Worm (Caenorhabditis elegans) whole organism, L3 larva: ENCODE results near the gene rev-3.

Experiments
- R02D3.7 ChIP-seq: fragments of 150-350 bp; optimal IDR thresholded peaks from 2 replicates; lab custom pipeline; 2014; ENCODE audit warnings: missing biosample characterization, missing genetic modification characterization
- aly-2 ChIP-seq: fragments of 150-350 bp; optimal IDR thresholded peaks from 2 replicates; lab custom pipeline; 2014; ENCODE audit warnings: missing biosample characterization, missing genetic modification characterization
- ama-1 ChIP-seq: fragments of 150-350 bp; optimal IDR thresholded peaks from 2 replicates; lab custom pipeline; 2018
- ceh-16 ChIP-seq: sonication (generic microtip); optimal IDR thresholded peaks from 2 replicates; lab custom pipeline; 2017; ENCODE audit warnings: missing biosample characterization, missing genetic modification characterization
- ceh-28 ChIP-seq: fragments of 150-350 bp; optimal IDR thresholded peaks from 2 replicates; lab custom pipeline; 2014; ENCODE audit warnings: missing biosample characterization, missing genetic modification reagents, missing genetic modification characterization
- ceh-82 ChIP-seq: fragments of 150-350 bp; optimal IDR thresholded peaks from 2 replicates; lab custom pipeline; 2014; ENCODE audit warnings: missing biosample characterization, missing genetic modification characterization
- ceh-9 ChIP-seq: sonication (generic microtip); optimal IDR thresholded peaks from 2 replicates; lab custom pipeline; 2018; ENCODE audit warnings: missing biosample characterization, missing genetic modification characterization
- egl-27 ChIP-seq: sonication (generic microtip); optimal IDR thresholded peaks from 4 replicates; lab custom pipeline; 2017; ENCODE audit warnings: missing biosample characterization, missing genetic modification reagents, missing genetic modification characterization
- egl-5 ChIP-seq: fragments of 150-350 bp; optimal IDR thresholded peaks from 2 replicates; lab custom pipeline; 2017; ENCODE audit warnings: missing biosample characterization, missing genetic modification reagents, missing genetic modification characterization, inconsistent platforms
- elt-1 ChIP-seq: fragments of 150-350 bp; optimal IDR thresholded peaks from 2 replicates; lab custom pipeline; 2014; ENCODE audit warnings: missing biosample characterization, missing genetic modification characterization
- elt-2 ChIP-seq: sonication (generic microtip); optimal IDR thresholded peaks from 2 replicates; lab custom pipeline; 2016; ENCODE audit warnings: missing genetic modification reagents, mild to moderate bottlenecking, missing genetic modification characterization, missing compliant biosample characterization
- elt-3 ChIP-seq, 3 experiments: fragments of 150-350 bp in 1 of 3; sonication (generic microtip) in 2 of 3; optimal IDR thresholded peaks; 2 replicates in 2 of 3; 4 replicates in 1 of 3; lab custom pipeline; 2014 to 2017; ENCODE audit warnings: missing biosample characterization in 3 of 3, missing genetic modification characterization in 3 of 3
- eor-1 ChIP-seq, 2 experiments: fragments of 150-350 bp; optimal IDR thresholded peaks; 2 replicates each; lab custom pipeline; 2014 to 2018; ENCODE audit warnings: missing biosample characterization in 2 of 2, missing genetic modification characterization in 2 of 2
- fkh-10 ChIP-seq: sonication (generic microtip); optimal IDR thresholded peaks from 2 replicates; lab custom pipeline; 2017; ENCODE audit warnings: missing biosample characterization, missing genetic modification reagents, missing genetic modification characterization
- fkh-2 ChIP-seq: fragments of 150-350 bp; optimal IDR thresholded peaks from 2 replicates; lab custom pipeline; 2014; ENCODE audit warnings: missing biosample characterization, missing genetic modification reagents, missing genetic modification characterization
- fos-1 ChIP-seq: fragments of 150-350 bp; optimal IDR thresholded peaks from 2 replicates; lab custom pipeline; 2014; ENCODE audit warnings: missing biosample characterization, missing genetic modification characterization
- hmg-11 ChIP-seq: sonication (generic microtip); optimal IDR thresholded peaks from 2 replicates; lab custom pipeline; 2016; ENCODE audit warnings: missing genetic modification characterization, missing compliant biosample characterization
- jun-1 ChIP-seq: fragments of 150-350 bp; optimal IDR thresholded peaks from 2 replicates; lab custom pipeline; 2014; ENCODE audit warnings: missing biosample characterization, missing genetic modification reagents, missing genetic modification characterization
- lin-15B ChIP-seq: fragments of 150-350 bp; optimal IDR thresholded peaks from 2 replicates; lab custom pipeline; 2014; ENCODE audit warnings: missing biosample characterization, missing genetic modification characterization
- lin-39 ChIP-seq: fragments of 150-350 bp; optimal IDR thresholded peaks from 2 replicates; lab custom pipeline; 2018; ENCODE audit warnings: missing biosample characterization, missing genetic modification reagents, missing genetic modification characterization
- lsy-12 ChIP-seq: sonication (generic microtip); optimal IDR thresholded peaks from 2 replicates; lab custom pipeline; 2016; ENCODE audit warnings: mild to moderate bottlenecking, missing genetic modification characterization, missing compliant biosample characterization
- mdl-1 ChIP-seq: fragments of 150-350 bp; optimal IDR thresholded peaks from 2 replicates; lab custom pipeline; 2014; ENCODE audit warnings: missing biosample characterization, missing genetic modification characterization
- mml-1 ChIP-seq: fragments of 150-350 bp; sonication (generic microtip); optimal IDR thresholded peaks from 3 replicates; lab custom pipeline; 2014; ENCODE audit warnings: missing biosample characterization, missing genetic modification characterization
- nhr-11 ChIP-seq: fragments of 150-350 bp; optimal IDR thresholded peaks from 2 replicates; lab custom pipeline; 2014; ENCODE audit warnings: missing biosample characterization, missing genetic modification characterization
- nhr-23 ChIP-seq: fragments of 150-350 bp; optimal IDR thresholded peaks from 2 replicates; lab custom pipeline; 2014; ENCODE audit warnings: missing biosample characterization, missing genetic modification reagents, missing genetic modification characterization
- nhr-237 ChIP-seq: fragments of 150-350 bp; optimal IDR thresholded peaks from 2 replicates; lab custom pipeline; 2014; ENCODE audit warnings: missing biosample characterization, missing genetic modification characterization
- nhr-25 ChIP-seq: sonication (generic microtip); optimal IDR thresholded peaks from 2 replicates; lab custom pipeline; 2017; ENCODE audit warnings: missing biosample characterization, missing genetic modification characterization
- nhr-43 ChIP-seq: sonication (generic microtip); optimal IDR thresholded peaks from 2 replicates; lab custom pipeline; 2016; ENCODE audit warnings: mild to moderate bottlenecking, missing genetic modification characterization, missing compliant biosample characterization; ENCODE audit not compliant: poor library complexity, severe bottlenecking
- nhr-76 ChIP-seq: fragments of 150-350 bp; sonication (generic microtip); optimal IDR thresholded peaks from 5 replicates; lab custom pipeline; 2014; ENCODE audit warnings: missing biosample characterization, missing genetic modification characterization
- nhr-77 ChIP-seq: fragments of 150-350 bp; optimal IDR thresholded peaks from 2 replicates; lab custom pipeline; 2014; ENCODE audit warnings: missing biosample characterization, missing genetic modification characterization
- pha-4 ChIP-seq: fragments of 150-350 bp; optimal IDR thresholded peaks from 2 replicates; lab custom pipeline; 2014; ENCODE audit warnings: missing biosample characterization, missing genetic modification reagents, missing genetic modification characterization
- pqm-1 ChIP-seq: fragments of 150-350 bp; optimal IDR thresholded peaks from 2 replicates; lab custom pipeline; 2017; ENCODE audit warnings: missing biosample characterization, missing genetic modification characterization, inconsistent platforms
- sea-2 ChIP-seq: fragments of 150-350 bp; sonication (generic microtip); optimal IDR thresholded peaks from 4 replicates; lab custom pipeline; 2014; ENCODE audit warnings: missing biosample characterization, missing genetic modification reagents, missing genetic modification characterization
- skn-1 ChIP-seq: fragments of 150-350 bp; optimal IDR thresholded peaks from 2 replicates; lab custom pipeline; 2014; ENCODE audit warnings: missing biosample characterization, missing genetic modification characterization
- snpc-4 ChIP-seq: fragments of 150-350 bp; optimal IDR thresholded peaks from 2 replicates; lab custom pipeline; 2014; ENCODE audit warnings: missing biosample characterization, missing genetic modification characterization
- tbx-2 ChIP-seq: sonication (generic microtip); optimal IDR thresholded peaks from 2 replicates; lab custom pipeline; 2016; ENCODE audit warnings: mild to moderate bottlenecking, missing genetic modification characterization, missing compliant biosample characterization
- unc-39 ChIP-seq: sonication (generic microtip); optimal IDR thresholded peaks from 4 replicates; lab custom pipeline; 2017; ENCODE audit warnings: missing biosample characterization, missing genetic modification characterization
- unc-62 ChIP-seq: fragments of 150-350 bp; sonication (generic microtip); optimal IDR thresholded peaks from 4 replicates; lab custom pipeline; 2014; ENCODE audit warnings: missing biosample characterization, missing genetic modification reagents, missing genetic modification characterization
- zag-1 ChIP-seq: fragments of 150-350 bp; optimal IDR thresholded peaks from 2 replicates; lab custom pipeline; 2014; ENCODE audit warnings: missing biosample characterization, missing genetic modification characterization
- ztf-11 ChIP-seq: fragments of 150-350 bp; optimal IDR thresholded peaks from 2 replicates; lab custom pipeline; 2014; ENCODE audit warnings: missing biosample characterization, missing genetic modification characterization

The rev-3 gene

DNA sequence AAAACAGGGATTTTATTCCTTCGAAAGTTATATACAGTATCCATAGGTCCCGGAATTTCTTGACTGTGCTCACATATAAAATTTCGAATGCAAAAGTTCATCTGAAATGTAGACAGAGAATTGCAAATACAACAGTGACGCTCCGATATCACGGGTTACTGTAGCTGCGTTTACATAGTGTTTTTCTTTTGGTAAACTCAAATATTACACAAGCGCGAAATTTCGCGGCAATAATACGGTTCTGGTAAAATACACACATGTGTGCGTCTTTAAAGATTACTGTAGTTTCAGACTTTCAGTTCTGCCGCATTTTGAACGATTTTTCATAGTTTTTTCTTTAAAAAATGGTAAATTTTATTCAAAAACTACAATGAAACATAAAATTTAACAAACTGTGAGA lies at the start of gene rev-3:
TSS of gene rev-3 (minus strand) at position 101 of the 400 bp plus-strand sequence.
- TF ChIP-seq hmg-11 (tag; lab: Kevin White, UChicago) (no peak), egl-27 (tag; lab: Kevin White, UChicago) (no peak), R02D3.7 (tag; lab: Kevin White, UChicago) (no peak), nhr-25 (tag; lab: Kevin White, UChicago) (no peak), pha-4 (no peak), ama-1 (lab: Kevin White, UChicago) (no peak), skn-1 (tag; lab: Kevin White, UChicago) (no peak), nhr-76 (tag; lab: Kevin White, UChicago) (no peak), ceh-82 (tag; lab: Kevin White, UChicago) (no peak), fkh-2 (tag; lab: Kevin White, UChicago) (no peak), aly-2 (tag; lab: Kevin White, UChicago) (no peak), sea-2 (GFP tag; lab: Kevin White, UChicago) (no peak), nhr-43 (tag; lab: Kevin White, UChicago) (no peak), lin-39 (tag; lab: Kevin White, UChicago) (no peak), nhr-11 (tag; lab: Kevin White, UChicago) (no peak), zag-1 (no peak), ceh-16 (no peak), ceh-28 (tag; lab: Kevin White, UChicago) (no peak), lsy-12 (tag; lab: Kevin White, UChicago) (no peak)

DNA sequence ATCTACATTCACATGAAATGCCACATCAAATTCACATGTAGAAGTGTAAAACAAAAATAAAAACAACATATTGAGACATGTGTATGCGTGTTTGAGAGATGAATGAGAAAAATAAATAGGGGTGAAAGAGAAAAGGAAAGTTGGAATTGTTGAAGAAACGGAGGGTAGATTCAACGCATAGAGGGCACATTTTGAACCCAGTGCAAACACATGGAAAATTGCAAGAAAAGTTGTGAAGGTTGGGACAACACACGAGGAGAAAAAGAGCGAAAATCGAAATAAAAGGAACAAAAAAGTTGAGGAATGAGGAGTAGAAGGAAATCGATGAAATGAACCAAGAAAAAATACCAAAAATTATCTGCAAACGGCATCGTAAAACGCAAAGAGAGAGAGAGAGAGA lies 49.1 kb upstream of the rev-3 start:
- TF ChIP-seq mml-1 (tag; lab: Kevin White, UChicago) (peak; percentile 36), nhr-25 (tag; lab: Kevin White, UChicago) (no peak)

DNA sequence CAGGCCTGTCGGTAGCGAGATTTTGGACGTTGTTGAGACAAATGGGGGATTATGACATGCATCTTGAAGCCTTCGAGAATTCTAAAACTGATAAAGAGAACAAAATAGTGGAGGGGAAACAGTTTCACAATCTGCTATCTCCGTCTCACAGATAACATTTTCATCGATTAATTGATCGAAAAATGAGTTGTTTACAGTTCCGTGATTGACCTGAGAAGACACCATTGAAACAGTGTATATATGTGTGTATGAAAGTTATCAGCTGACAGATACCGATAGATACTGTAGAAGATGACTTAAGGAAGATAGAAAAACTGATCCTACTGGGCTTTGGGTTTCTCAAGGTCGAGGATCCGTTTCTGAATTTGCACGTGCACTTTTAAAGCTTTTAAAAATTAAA lies 48.7 kb upstream of the rev-3 start:
- TF ChIP-seq nhr-23 (tag; lab: Kevin White, UChicago) = peak; percentile 61
- TF ChIP-seq ceh-28 (tag; lab: Kevin White, UChicago) = peak; percentile 83
- no peak for TF ChIP-seq ceh-16
- TF ChIP-seq lsy-12 (tag; lab: Kevin White, UChicago) = no peak
- TF ChIP-seq unc-62 = no peak
- peak; percentile 83 for TF ChIP-seq pqm-1 (tag; lab: Kevin White, UChicago)
- peak; percentile 76 for TF ChIP-seq elt-2 (tag; lab: Kevin White, UChicago)
- TF ChIP-seq elt-3 (tag; optimal IDR thresholded peaks at IDR 0.05; lab: Kevin White, UChicago) = peak in 1 of 3 experiments; percentile 10
- TF ChIP-seq jun-1 = peak; percentile 31
- peak; percentile 69 for TF ChIP-seq nhr-43 (tag; lab: Kevin White, UChicago)
- TF ChIP-seq, all 47 proteins: peak for 7

DNA sequence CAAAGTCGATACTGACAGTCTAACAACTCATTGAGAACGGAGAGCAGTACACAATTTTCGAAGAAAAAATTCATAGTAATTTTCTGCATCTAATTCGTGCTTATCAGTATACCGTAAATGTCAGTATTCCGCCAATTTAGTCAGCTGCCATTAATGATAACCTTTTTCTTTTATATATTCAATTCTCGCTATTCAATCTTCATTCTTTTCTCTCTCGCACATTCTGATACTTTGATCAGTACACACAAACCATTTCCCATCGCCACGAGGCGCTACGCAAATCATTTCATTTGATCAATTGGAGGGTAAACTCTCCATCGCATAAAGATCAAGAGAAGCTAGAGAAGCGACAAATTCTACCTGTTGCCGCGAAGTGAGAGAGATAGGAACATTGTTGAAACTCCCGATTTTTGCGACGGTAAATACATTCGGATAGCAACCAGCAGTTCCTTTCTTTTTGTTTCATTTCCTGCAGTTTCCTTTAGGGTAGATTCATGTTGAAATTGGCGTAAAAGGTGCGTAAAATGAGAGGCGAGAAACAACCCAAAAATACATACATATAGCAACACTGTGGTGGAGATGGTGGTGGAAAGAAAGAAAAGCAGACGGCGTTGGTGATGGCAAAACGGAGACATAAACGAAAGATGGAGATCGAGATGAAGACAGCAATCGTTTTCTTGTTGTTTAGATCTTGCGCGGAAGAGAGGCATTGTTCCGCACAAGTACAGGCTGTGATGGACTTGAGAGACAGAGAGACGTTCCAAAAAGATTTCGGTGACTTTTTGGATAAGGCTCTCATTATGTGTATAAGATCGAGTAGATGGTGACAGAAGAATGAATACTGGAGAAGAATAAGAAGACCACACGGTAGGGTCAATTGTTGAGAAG lies 48.0 kb upstream of the rev-3 start:
- no peak for TF ChIP-seq sea-2 (GFP tag; lab: Kevin White, UChicago)
- TF ChIP-seq ceh-82 (tag; lab: Kevin White, UChicago) = no peak
- TF ChIP-seq fkh-2 (tag; lab: Kevin White, UChicago) = no peak
- TF ChIP-seq jun-1 = peak; percentile 35
- no peak for TF ChIP-seq hmg-11 (tag; lab: Kevin White, UChicago)
- no peak for TF ChIP-seq lin-39 (tag; lab: Kevin White, UChicago)
- TF ChIP-seq fos-1 = no peak
- peak; percentile 44 for TF ChIP-seq nhr-43 (tag; lab: Kevin White, UChicago)
- TF ChIP-seq egl-5 (tag; lab: Kevin White, UChicago) = no peak
- TF ChIP-seq tbx-2 (tag; lab: Kevin White, UChicago) = no peak
- TF ChIP-seq ceh-16 = no peak
- TF ChIP-seq aly-2 (tag; lab: Kevin White, UChicago) = no peak
- no peak for TF ChIP-seq nhr-77
- TF ChIP-seq snpc-4 = no peak
- TF ChIP-seq nhr-25 (tag; lab: Kevin White, UChicago) = no peak
- TF ChIP-seq mml-1 (tag; lab: Kevin White, UChicago) = no peak
- TF ChIP-seq lsy-12 (tag; lab: Kevin White, UChicago) = peak; percentile 53
- TF ChIP-seq ama-1 (lab: Kevin White, UChicago) = peak; percentile 73
- peak; percentile 46 for TF ChIP-seq nhr-23 (tag; lab: Kevin White, UChicago)
- TF ChIP-seq elt-3 (tag; optimal IDR thresholded peaks at IDR 0.05; lab: Kevin White, UChicago) = no peak
- no peak for TF ChIP-seq egl-27 (tag; lab: Kevin White, UChicago)
- no peak for TF ChIP-seq R02D3.7 (tag; lab: Kevin White, UChicago)
- no peak for TF ChIP-seq eor-1 (tag; optimal IDR thresholded peaks at IDR 0.05; lab: Kevin White, UChicago)
- TF ChIP-seq pqm-1 (tag; lab: Kevin White, UChicago) = peak; percentile 93
- TF ChIP-seq fkh-10 (GFP tag; lab: Kevin White, UChicago) = no peak
- no peak for TF ChIP-seq ceh-9
- TF ChIP-seq lin-15B = no peak
- peak; percentile 59 for TF ChIP-seq elt-1
- peak; percentile 95 for TF ChIP-seq elt-2 (tag; lab: Kevin White, UChicago)
- no peak for TF ChIP-seq nhr-237 (tag; lab: Kevin White, UChicago)
- no peak for TF ChIP-seq skn-1 (tag; lab: Kevin White, UChicago)
- no peak for TF ChIP-seq zag-1
- no peak for TF ChIP-seq ceh-28 (tag; lab: Kevin White, UChicago)
- no peak for TF ChIP-seq ztf-11 (tag; lab: Kevin White, UChicago)
- TF ChIP-seq unc-39 (tag; lab: Kevin White, UChicago) = no peak
- TF ChIP-seq unc-62 = no peak
- TF ChIP-seq mdl-1 = peak; percentile 11
- TF ChIP-seq nhr-11 (tag; lab: Kevin White, UChicago) = no peak
